Fruit fly (Drosophila melanogaster): Measurements from ENCODE around the gene mex1.

- TF ChIP-seq bab1 (GFP tag; optimal IDR thresholded peaks at IDR 0.05) (no peak), CG14711 (tag; optimal IDR thresholded peaks at IDR 0.05) (no peak), cnc (optimal IDR thresholded peaks at IDR 0.05) (no peak), CG1620 (GFP tag; optimal IDR thresholded peaks at IDR 0.05) (no peak), kay (GFP tag; ENCODE audit: borderline replicate concordance) (peak; percentile 70), toe (GFP tag; optimal IDR thresholded peaks at IDR 0.05) (no peak), Mnt (GFP tag; optimal IDR thresholded peaks at IDR 0.05) (peak; percentile 1), CG33017 (tag; optimal IDR thresholded peaks at IDR 0.05) (no peak), CG7045 (GFP tag; optimal IDR thresholded peaks at IDR 0.05) (no peak), CG7101 (tag; optimal IDR thresholded peaks at IDR 0.05) (no peak), cic (GFP tag; optimal IDR thresholded peaks at IDR 0.05) (peak; percentile 47), tj (GFP tag; optimal IDR thresholded peaks at IDR 0.05) (no peak), pad (GFP tag; optimal IDR thresholded peaks at IDR 0.05) (no peak)
Observed at dm6 chr3L:15494599-15495271, 24.7 kb downstream of the mex1 start.
